Fruit fly (Drosophila melanogaster): ENCODE data around the gene CG1835.

The CG1835 gene

dm6 chrX:20656535-20657350 lies 5.0 kb upstream of the CG1835 start, which contains the start of gene Cyp6v1 (continued):
- TF ChIP-seq CG31388 (GFP tag; optimal IDR thresholded peaks at IDR 0.05), result no peak
- TF ChIP-seq shn (GFP tag; optimal IDR thresholded peaks at IDR 0.05), result no peak
- TF ChIP-seq inv (GFP tag; IDR thresholded peaks at IDR 0.05; ENCODE audit: partially characterized antibody), result no peak
- TF ChIP-seq dati (GFP tag; IDR thresholded peaks at IDR 0.05), result no peak
- peak; percentile 55; the same call in 1 of the 2 replicates for TF ChIP-seq CG31441 (GFP tag; IDR thresholded peaks at IDR 0.05)
- TF ChIP-seq Bgb (GFP tag; IDR thresholded peaks at IDR 0.05; ENCODE audit: partially characterized antibody), result no peak
- no peak for TF ChIP-seq fu2 (GFP tag; optimal IDR thresholded peaks at IDR 0.05)
- no peak for TF ChIP-seq ara (GFP tag; IDR thresholded peaks at IDR 0.05)
- TF ChIP-seq Lim3 (GFP tag; IDR thresholded peaks at IDR 0.05), result no peak
- TF ChIP-seq Vsx1 (GFP tag; optimal IDR thresholded peaks at IDR 0.05), result no peak
- TF ChIP-seq CG18619 (GFP tag; optimal IDR thresholded peaks at IDR 0.05), result peak; percentile 70
- no peak for TF ChIP-seq Rx (GFP tag; IDR thresholded peaks at IDR 0.05)
- TF ChIP-seq schlank (tag; optimal IDR thresholded peaks at IDR 0.05), result no peak
- peak; percentile 45 for TF ChIP-seq CG18599 (GFP tag; optimal IDR thresholded peaks at IDR 0.05)
- no peak for TF ChIP-seq BtbVII (GFP tag; optimal IDR thresholded peaks at IDR 0.05)
- peak; percentile 57 for TF ChIP-seq CG9727 (GFP tag; optimal IDR thresholded peaks at IDR 0.05)
- TF ChIP-seq tap (tag; optimal IDR thresholded peaks at IDR 0.05), result no peak
- no peak for TF ChIP-seq ken (GFP tag; IDR thresholded peaks at IDR 0.05)
- TF ChIP-seq Poxn (GFP tag; IDR thresholded peaks at IDR 0.05), result no peak
- TF ChIP-seq sima (GFP tag; optimal IDR thresholded peaks at IDR 0.05), result no peak
- no peak for TF ChIP-seq CG18476 (GFP tag; optimal IDR thresholded peaks at IDR 0.05)
- no peak for TF ChIP-seq B-H1 (GFP tag; IDR thresholded peaks at IDR 0.05)
- no peak for TF ChIP-seq ase (GFP tag; IDR thresholded peaks at IDR 0.05)
- no peak for TF ChIP-seq jing (GFP tag; optimal IDR thresholded peaks at IDR 0.05)
- TF ChIP-seq CG17612 (GFP tag; IDR thresholded peaks at IDR 0.05), result no peak
- TF ChIP-seq CoRest (tag; optimal IDR thresholded peaks at IDR 0.05), result peak; percentile 63
- TF ChIP-seq ERR (GFP tag; optimal IDR thresholded peaks at IDR 0.05), result no peak
- TF ChIP-seq tin (GFP tag; optimal IDR thresholded peaks at IDR 0.05), result no peak
- TF ChIP-seq dpn (GFP tag; optimal IDR thresholded peaks at IDR 0.05), result peak in 1 of 2 experiments; percentile 6
- TF ChIP-seq slou (GFP tag; optimal IDR thresholded peaks at IDR 0.05), result peak; percentile 32
- no peak for TF ChIP-seq otp (GFP tag; IDR thresholded peaks at IDR 0.05)
- TF ChIP-seq CG5180 (GFP tag; optimal IDR thresholded peaks at IDR 0.05), result no peak
- no peak for TF ChIP-seq gce (GFP tag; IDR thresholded peaks at IDR 0.05)
- peak; percentile 39 for TF ChIP-seq CG18262 (tag; optimal IDR thresholded peaks at IDR 0.05)
- no peak for TF ChIP-seq bab2 (GFP tag; optimal IDR thresholded peaks at IDR 0.05)
- TF ChIP-seq CG14441 (GFP tag; IDR thresholded peaks at IDR 0.05), result no peak
- TF ChIP-seq phol (tag; optimal IDR thresholded peaks at IDR 0.05), result peak; percentile 33
- no peak for TF ChIP-seq CG12219 (GFP tag; optimal IDR thresholded peaks at IDR 0.05)
- TF ChIP-seq grn (GFP tag; optimal IDR thresholded peaks at IDR 0.05), result no peak
- peak; percentile 62 for TF ChIP-seq Hmr (GFP tag; optimal IDR thresholded peaks at IDR 0.05)
- peak; percentile 62 for TF ChIP-seq CG13775 (GFP tag; optimal IDR thresholded peaks at IDR 0.05)
- no peak for TF ChIP-seq Atf6 (GFP tag; IDR thresholded peaks at IDR 0.05)
- no peak for TF ChIP-seq ap (GFP tag; IDR thresholded peaks at IDR 0.05)
- no peak for TF ChIP-seq CG2116 (GFP tag; optimal IDR thresholded peaks at IDR 0.05)
- no peak for TF ChIP-seq sob (GFP tag; IDR thresholded peaks at IDR 0.05)
- no peak for TF ChIP-seq abd-A (tag; optimal IDR thresholded peaks at IDR 0.05)
- no peak for TF ChIP-seq CG7745 (tag; optimal IDR thresholded peaks at IDR 0.05)
- peak; percentile 25 to 72 for TF ChIP-seq Trl (optimal IDR thresholded peaks at IDR 0.05)
- TF ChIP-seq Trl (GFP tag; optimal IDR thresholded peaks at IDR 0.05), result no peak
- TF ChIP-seq Jarid2 (GFP tag; optimal IDR thresholded peaks at IDR 0.05), result no peak
- peak; percentile 58 for TF ChIP-seq cwo (GFP tag; optimal IDR thresholded peaks at IDR 0.05)
